Worm (Caenorhabditis elegans) whole organism, L4/young adult: ENCODE data around the gene srlf-1.

Source experiments
- W03F9.2 ChIP-seq: fragments of 150-350 bp; optimal IDR thresholded peaks from 2 replicates; lab custom pipeline; 2014; ENCODE audit warnings: missing biosample characterization, missing genetic modification characterization
- dao-5 ChIP-seq: sonication (generic microtip); optimal IDR thresholded peaks from 2 replicates; lab custom pipeline; 2016; ENCODE audit warnings: missing genotype, missing genetic modification characterization, moderate library complexity, missing compliant biosample characterization
- him-1 ChIP-seq: sonication (generic microtip); optimal IDR thresholded peaks from 2 replicates; lab custom pipeline; 2016; ENCODE audit warnings: missing genotype, missing genetic modification reagents, missing genetic modification characterization, missing compliant biosample characterization

ce11 chrII:7776232-7776631, 14.2 kb upstream of the srlf-1 start:
- TF ChIP-seq W03F9.2 (tag; lab: Kevin White, UChicago) (no peak), him-1 (tag; lab: Kevin White, UChicago) (no peak), dao-5 (tag; lab: Kevin White, UChicago) (no peak)
